Worm (Caenorhabditis elegans): ENCODE results near the gene atg-18.

- no peak for TF ChIP-seq flt-1 (GFP tag; IDR thresholded peaks at IDR 0.05)
- no peak for TF ChIP-seq ztf-23 (GFP tag; IDR thresholded peaks at IDR 0.05)
These were observed 4.4 kb upstream of the atg-18 start, which contains the start of gene oac-29 for ce11 chrV:8635575-8635974.

Data from whole organism, midembryonic.